Fruit fly (Drosophila melanogaster): ENCODE measurements around the gene MICU1.

MICU1 gene

DNA sequence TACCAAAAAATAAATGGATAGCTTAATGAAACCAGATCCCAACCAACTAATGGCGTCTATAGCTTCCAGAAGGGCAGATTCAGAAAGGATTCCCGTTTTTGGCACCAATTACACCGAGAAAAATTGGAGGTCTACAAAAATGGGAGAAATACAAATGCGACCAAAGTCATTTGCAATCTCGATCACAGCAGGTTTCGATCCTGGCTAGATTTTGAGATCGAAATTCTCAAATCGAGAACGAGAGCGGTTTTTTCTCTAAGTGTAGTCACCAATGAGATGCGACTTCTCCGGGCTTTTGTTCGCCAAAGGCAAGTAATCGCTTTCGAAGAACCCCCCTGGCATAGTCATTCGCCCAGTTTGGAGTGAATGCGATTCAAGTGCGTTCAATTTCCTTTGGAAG, 6.2 kb upstream of the MICU1 start (continued):
- TF ChIP-seq CG32006 (GFP tag; optimal IDR thresholded peaks at IDR 0.05) = peak; percentile 26

DNA sequence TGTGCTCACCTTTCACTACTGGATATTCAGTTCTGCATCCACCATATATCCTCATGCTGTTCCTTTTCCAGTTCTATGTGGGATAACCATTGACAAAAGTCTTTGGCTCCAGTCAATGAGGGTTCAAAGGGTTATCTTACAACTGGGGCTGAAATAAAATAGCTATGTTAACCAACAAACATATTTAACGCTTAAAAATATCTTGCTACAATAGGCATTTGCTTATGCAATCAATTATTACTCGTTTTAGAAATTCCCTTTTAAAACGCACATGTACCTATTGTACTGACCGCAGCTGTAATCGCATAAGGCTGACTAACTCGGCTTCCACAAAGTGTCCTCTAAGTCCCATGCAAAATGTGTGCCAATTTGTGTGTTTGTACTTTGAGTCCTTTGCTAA, 2.8 kb upstream of the MICU1 start:
- TF ChIP-seq Sox14 (GFP tag; optimal IDR thresholded peaks at IDR 0.05) = no peak
- TF ChIP-seq Eip78C (GFP tag) = peak; percentile 14
- TF ChIP-seq acj6 (GFP tag; optimal IDR thresholded peaks at IDR 0.05) = peak; percentile 6
- peak; percentile 54; the same call in 2 of the 3 replicates for TF ChIP-seq CG6163 (GFP tag; IDR thresholded peaks at IDR 0.05)
- peak; percentile 4 for TF ChIP-seq topi (GFP tag; optimal IDR thresholded peaks at IDR 0.05)
- TF ChIP-seq CG10631 (GFP tag; optimal IDR thresholded peaks at IDR 0.05) = no peak
- TF ChIP-seq CG1621 (tag; optimal IDR thresholded peaks at IDR 0.05) = no peak
- no peak for TF ChIP-seq Lpt (GFP tag; optimal IDR thresholded peaks at IDR 0.05)

DNA sequence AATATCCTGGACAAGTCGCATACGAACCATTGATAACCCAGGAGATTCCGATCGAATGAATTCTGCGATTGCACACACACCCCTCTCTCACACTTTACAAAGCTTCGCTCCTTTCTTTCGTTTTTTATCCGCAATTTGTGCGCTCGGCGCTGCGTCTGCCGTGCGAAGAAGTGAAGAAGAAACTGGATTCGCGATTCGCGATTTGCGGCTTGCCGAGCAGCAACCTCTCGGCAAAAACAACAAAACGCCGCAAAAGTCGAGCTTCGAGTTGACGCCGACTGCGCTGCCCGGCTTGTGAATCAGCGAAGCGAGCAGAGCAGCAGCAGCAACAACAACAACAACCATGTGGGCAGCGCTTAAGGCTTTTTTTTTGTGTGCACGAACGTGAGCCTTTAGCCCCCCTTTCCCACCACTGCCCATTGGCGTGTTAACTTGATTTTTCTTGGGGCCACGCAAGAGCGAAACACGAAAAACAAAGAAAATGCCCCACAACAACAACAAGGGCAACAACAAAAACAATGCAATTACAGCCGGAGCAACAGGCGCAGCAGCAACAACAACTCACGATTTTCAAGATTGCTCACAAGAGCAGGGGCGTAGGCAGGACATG, 6.0 kb downstream of the MICU1 start:
- no peak for TF ChIP-seq CG9139 (GFP tag; optimal IDR thresholded peaks at IDR 0.05)
- no peak for TF ChIP-seq CG11902 (GFP tag; optimal IDR thresholded peaks at IDR 0.05)
- no peak for TF ChIP-seq esn (GFP tag; optimal IDR thresholded peaks at IDR 0.05)
- TF ChIP-seq svp (GFP tag) = no peak
- no peak for TF ChIP-seq CG4318 (GFP tag; optimal IDR thresholded peaks at IDR 0.05)

dm6 chr2L:7188530-7188996, 6.5 kb downstream of the MICU1 start:
- TF ChIP-seq Lpt (GFP tag; optimal IDR thresholded peaks at IDR 0.05) (peak; percentile 100), Eip78C (GFP tag) (peak; percentile 100), topi (GFP tag; optimal IDR thresholded peaks at IDR 0.05) (peak; percentile 100), spab (GFP tag; optimal IDR thresholded peaks at IDR 0.05) (peak; percentile 99), CG16779 (tag; optimal IDR thresholded peaks at IDR 0.05) (peak; percentile 99), CG6276 (GFP tag; optimal IDR thresholded peaks at IDR 0.05) (peak; percentile 99), CG11902 (GFP tag; optimal IDR thresholded peaks at IDR 0.05) (peak; percentile 100), CG1621 (tag; optimal IDR thresholded peaks at IDR 0.05) (peak; percentile 98), dsx (GFP tag; optimal IDR thresholded peaks at IDR 0.05; ENCODE audit: poor library complexity, severe bottlenecking) (peak; percentile 98), acj6 (GFP tag; optimal IDR thresholded peaks at IDR 0.05) (peak; percentile 100), CG6808 (GFP tag; optimal IDR thresholded peaks at IDR 0.05) (peak; percentile 99), Met (GFP tag; optimal IDR thresholded peaks at IDR 0.05) (peak; percentile 100), vri (GFP tag; optimal IDR thresholded peaks at IDR 0.05) (peak; percentile 98), Sox14 (GFP tag; optimal IDR thresholded peaks at IDR 0.05) (peak; percentile 100), CG6854 (GFP tag; optimal IDR thresholded peaks at IDR 0.05) (peak; percentile 99), Hr38 (GFP tag; optimal IDR thresholded peaks at IDR 0.05) (peak; percentile 86), CG34406 (GFP tag; optimal IDR thresholded peaks at IDR 0.05) (peak; percentile 100), Ets21C (GFP tag; optimal IDR thresholded peaks at IDR 0.05) (peak; percentile 99), Hr4 (GFP tag; optimal IDR thresholded peaks at IDR 0.05) (peak; percentile 100), fd85E (GFP tag; optimal IDR thresholded peaks at IDR 0.05) (peak; percentile 97), CG6792 (GFP tag; optimal IDR thresholded peaks at IDR 0.05) (peak; percentile 100), CG10669 (GFP tag; optimal IDR thresholded peaks at IDR 0.05) (peak; percentile 100), CG8319 (GFP tag; optimal IDR thresholded peaks at IDR 0.05) (peak; percentile 99), CG11762 (GFP tag; optimal IDR thresholded peaks at IDR 0.05; ENCODE audit: insufficient read depth) (peak; percentile 99), Hr39 (GFP tag; optimal IDR thresholded peaks at IDR 0.05) (peak; percentile 99), salr (GFP tag; optimal IDR thresholded peaks at IDR 0.05) (peak; percentile 99 to 100), fkh (GFP tag; optimal IDR thresholded peaks at IDR 0.05) (peak; percentile 84), CG3919 (GFP tag; optimal IDR thresholded peaks at IDR 0.05) (peak; percentile 100), Ets96B (tag; optimal IDR thresholded peaks at IDR 0.05) (peak; percentile 99), CG7368 (GFP tag; optimal IDR thresholded peaks at IDR 0.05) (peak; percentile 99), fd59A (GFP tag; optimal IDR thresholded peaks at IDR 0.05) (peak; percentile 100), Blimp-1 (GFP tag; optimal IDR thresholded peaks at IDR 0.05) (peak; percentile 98), achi (GFP tag; optimal IDR thresholded peaks at IDR 0.05) (peak; percentile 99), Sox102F (GFP tag; optimal IDR thresholded peaks at IDR 0.05) (peak; percentile 100), lz (GFP tag; optimal IDR thresholded peaks at IDR 0.05) (peak; percentile 100), CG9139 (GFP tag; optimal IDR thresholded peaks at IDR 0.05) (peak; percentile 98), Gug (GFP tag; IDR thresholded peaks at IDR 0.05) (peak; percentile 100), OdsH (GFP tag; optimal IDR thresholded peaks at IDR 0.05) (peak; percentile 100)
